Worm (Caenorhabditis elegans): ENCODE measurements around the gene let-92.
"Not testable (repeated sequence)": the region's sequence is repeated elsewhere in the genome, so short reads cannot be mapped to it uniquely, and the experiment has no call there.

Gene let-92

DNA sequence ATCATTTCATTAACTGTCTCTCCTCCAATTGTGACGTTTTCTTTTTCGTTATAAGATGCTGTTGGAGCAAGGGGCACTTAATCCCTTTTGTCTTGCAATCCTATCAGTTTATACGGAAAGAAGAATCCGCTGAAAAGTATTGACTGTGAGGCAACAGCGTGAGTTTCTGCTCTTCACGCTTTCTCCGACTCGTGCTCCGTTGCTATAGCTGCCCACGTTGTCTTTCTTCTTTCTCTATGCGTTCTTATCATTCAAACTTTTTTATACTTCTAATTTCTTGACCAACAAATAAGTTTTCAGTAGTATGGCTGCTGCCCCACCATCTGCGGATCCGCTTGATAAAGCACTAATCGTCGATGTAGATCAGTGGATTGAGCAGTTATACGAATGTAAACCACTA, at the start of gene let-92:
let-92 (plus strand) TSS at position 301 of the 400 bp plus-strand sequence.
- TF ChIP-seq him-1 (tag; optimal IDR thresholded peaks at IDR 0.05) (no peak), W03F9.2 (tag; optimal IDR thresholded peaks at IDR 0.05) (no peak)

DNA sequence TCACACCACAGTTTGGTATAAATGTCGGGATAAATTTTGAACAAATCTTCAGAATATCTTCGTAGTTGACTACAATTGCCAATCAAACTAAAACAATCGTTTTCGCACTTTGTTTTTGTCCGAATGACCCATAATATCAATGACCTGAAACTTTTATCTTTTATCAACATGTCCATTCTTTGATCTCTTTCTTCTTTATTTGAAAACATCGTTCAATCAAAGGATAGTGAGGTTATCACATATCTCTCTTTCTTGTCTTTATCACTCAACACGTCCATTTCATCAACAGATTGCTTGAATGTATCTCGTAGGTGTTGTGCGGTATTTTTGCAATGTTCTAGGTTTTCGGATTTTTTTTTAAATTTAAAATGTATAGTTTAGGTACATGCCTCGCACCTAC, 49.2 kb upstream of the let-92 start:
- TF ChIP-seq W03F9.2 (tag; optimal IDR thresholded peaks at IDR 0.05) (no peak), dao-5 (tag; optimal IDR thresholded peaks at IDR 0.05) (no peak), him-1 (tag; optimal IDR thresholded peaks at IDR 0.05) (no peak)

DNA sequence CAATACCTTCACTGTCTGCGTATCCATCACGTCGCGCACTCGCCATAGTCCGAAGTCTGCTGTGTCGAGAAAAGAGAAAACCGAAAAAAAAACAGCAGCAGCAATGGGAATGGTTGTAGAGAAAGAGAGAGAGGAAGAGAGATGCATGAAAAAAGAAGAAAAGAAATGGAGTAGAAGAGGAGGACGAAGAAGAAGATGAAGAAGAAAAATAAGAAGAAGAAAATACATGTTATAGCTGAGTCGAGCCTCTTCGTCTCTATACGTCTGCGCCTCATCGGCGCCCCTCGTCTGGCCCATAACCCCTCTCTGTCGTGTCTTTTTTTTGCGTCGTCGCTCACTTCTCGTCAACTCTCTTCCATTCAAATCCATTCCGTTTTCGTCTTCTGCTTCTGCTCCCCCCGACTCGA, 48.5 kb upstream of the let-92 start:
- TF ChIP-seq him-1 (tag; optimal IDR thresholded peaks at IDR 0.05) (peak; percentile 78), dao-5 (tag; optimal IDR thresholded peaks at IDR 0.05) (no peak), W03F9.2 (tag; optimal IDR thresholded peaks at IDR 0.05) (no peak)

DNA sequence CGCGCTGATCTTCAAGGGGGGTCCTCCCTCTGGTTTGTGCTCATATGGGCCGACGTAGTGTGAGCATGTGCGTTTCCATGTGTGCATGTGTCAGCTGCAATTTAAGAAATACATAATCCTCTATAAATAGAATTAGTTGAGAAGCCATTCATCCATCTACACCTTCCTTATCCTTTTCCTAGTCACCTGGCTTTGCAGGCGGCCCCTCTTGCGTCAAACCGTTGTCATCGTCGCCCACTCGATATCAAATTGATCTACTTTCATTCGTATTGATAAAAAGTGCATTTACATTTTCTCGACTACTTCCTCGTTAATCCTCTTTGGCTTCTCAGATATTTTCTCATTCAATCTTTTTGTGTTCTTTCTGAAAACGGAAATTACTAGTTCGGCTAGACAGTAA, 46.2 kb upstream of the let-92 start:
- TF ChIP-seq him-1 (tag; optimal IDR thresholded peaks at IDR 0.05) = no peak
- no peak for TF ChIP-seq dao-5 (tag; optimal IDR thresholded peaks at IDR 0.05)
- TF ChIP-seq W03F9.2 (tag; optimal IDR thresholded peaks at IDR 0.05) = no peak

DNA sequence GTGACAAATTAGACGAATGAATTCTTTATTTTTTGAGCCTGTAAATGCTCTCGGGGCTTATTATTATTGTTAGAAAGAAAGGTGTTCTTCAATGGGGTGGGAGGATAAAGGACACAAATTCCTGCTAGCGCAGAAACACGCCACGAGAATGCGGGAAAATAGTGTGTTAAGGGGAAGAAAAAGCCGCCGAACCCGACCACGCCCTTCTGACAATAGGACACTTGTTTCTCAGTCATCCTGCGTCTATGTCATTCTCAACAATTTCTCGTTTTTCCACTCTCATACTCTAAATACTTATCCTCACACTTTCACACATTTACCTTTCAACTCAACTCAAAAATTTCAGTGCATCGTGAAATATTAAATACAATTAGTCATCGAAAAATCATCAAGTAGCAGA, 44.3 kb upstream of the let-92 start, which contains the start of gene M117.1:
M117.1 (plus strand) TSS at position 347 of the 400 bp plus-strand sequence.
- TF ChIP-seq W03F9.2 (tag; optimal IDR thresholded peaks at IDR 0.05) = no peak
- no peak for TF ChIP-seq dao-5 (tag; optimal IDR thresholded peaks at IDR 0.05)
- TF ChIP-seq him-1 (tag; optimal IDR thresholded peaks at IDR 0.05) = no peak

DNA sequence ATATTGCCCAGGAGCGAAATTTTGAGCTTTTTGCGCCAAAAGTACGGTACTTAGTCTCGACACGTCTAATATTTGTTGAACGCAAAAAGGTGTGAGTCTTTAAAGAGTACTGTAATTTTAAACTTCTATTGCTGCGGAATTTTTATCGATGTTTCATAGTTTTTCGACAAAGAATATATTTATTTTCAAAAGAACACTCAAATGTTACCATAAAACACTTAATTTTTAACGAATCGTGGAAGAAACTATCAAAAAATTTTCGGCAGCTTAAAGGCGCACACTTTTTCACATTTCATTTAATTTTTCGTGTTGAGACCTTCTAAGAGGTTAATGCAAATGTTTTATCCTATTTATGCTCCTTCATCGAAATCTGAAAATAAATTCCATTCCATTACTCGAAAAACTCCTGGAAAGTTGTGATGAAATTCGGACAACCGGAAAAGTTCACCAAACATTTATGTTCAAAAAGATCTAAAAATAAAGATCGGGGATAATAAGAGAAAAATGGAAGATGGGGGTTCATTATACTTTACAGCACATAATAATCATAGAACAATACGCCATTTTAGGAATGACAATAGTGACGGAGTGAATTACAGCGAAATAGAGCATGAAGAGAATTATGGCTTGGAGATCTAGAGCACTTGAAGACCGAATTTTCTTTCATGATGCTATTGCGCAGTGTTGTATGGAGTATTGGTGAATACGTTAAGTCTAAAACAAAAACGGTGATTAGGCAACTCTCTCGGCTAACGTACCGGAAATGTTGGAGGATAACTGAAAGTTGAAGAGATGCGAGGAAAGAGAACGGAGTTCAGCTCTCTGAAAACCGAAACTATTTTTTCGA, 38.0 kb upstream of the let-92 start:
- no peak for TF ChIP-seq W03F9.2 (tag; optimal IDR thresholded peaks at IDR 0.05)
- TF ChIP-seq him-1 (tag; optimal IDR thresholded peaks at IDR 0.05) = no peak
- TF ChIP-seq dao-5 (tag; optimal IDR thresholded peaks at IDR 0.05) = no peak

DNA sequence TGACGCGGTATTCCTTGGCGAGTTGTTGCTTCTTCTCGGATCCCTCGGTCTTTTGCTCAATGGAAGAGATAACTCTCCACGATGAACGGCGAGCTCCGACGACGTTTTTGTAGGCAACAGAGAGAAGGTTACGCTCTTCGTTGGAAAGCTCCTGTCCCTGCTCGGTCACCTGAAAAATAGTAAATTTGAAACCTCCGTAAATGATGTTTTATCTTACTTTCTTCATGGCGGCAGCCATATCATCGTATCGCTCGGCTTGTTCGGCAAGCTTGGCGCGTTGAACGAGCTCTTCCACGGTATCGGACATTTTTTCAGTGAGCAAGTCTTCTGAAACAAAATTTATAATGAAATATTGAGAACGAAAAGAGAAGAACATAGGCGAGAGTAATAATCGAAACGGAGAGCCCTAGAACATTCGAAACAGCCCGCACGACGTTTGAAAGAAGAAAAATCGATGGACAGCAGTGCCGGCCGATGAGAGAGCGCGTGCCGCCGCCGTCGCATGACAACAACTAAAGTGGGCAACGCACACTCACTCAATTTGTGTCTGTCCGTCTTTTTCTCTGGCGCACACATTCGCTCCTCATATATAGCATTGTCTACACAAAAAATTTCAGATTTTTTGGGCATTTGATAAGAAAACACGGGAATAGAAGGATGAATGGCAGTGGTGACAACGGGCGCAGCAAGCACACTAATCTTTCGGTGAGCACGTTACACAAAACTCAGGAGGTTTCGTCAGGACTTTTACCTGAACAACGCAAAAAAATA, 36.5 kb upstream of the let-92 start, which contains the start of the genes par-5 and M117.3:
par-5 (minus strand) TSS at position 334 of the 771 bp plus-strand sequence.
M117.3 (plus strand) TSS at position 616 of the 771 bp plus-strand sequence.
- TF ChIP-seq him-1 (tag; optimal IDR thresholded peaks at IDR 0.05) (peak; percentile 56), dao-5 (tag; optimal IDR thresholded peaks at IDR 0.05) (no peak), W03F9.2 (tag; optimal IDR thresholded peaks at IDR 0.05) (no peak)

DNA sequence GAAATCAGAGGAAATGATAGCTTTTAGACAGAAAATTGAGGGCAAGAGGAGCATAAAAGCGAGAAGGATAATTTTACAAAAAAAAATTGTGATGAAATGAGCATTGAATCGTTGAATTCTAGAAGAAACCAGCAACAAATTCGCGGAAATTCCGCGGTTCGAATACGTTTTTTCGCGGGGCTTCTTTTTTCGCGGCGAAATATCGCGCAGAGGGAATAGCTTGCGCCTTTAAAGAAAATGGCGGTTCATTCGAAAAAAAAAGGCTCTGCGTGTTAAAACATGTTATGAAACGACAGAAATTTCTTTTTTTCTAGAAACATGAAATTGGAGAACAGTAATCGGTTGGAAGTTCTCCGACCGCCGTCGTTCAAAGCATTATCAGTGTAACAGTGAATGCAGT, 35.8 kb upstream of the let-92 start:
- TF ChIP-seq dao-5 (tag; optimal IDR thresholded peaks at IDR 0.05) (no peak), W03F9.2 (tag; optimal IDR thresholded peaks at IDR 0.05) (peak; percentile 8), him-1 (tag; optimal IDR thresholded peaks at IDR 0.05) (no peak)

DNA sequence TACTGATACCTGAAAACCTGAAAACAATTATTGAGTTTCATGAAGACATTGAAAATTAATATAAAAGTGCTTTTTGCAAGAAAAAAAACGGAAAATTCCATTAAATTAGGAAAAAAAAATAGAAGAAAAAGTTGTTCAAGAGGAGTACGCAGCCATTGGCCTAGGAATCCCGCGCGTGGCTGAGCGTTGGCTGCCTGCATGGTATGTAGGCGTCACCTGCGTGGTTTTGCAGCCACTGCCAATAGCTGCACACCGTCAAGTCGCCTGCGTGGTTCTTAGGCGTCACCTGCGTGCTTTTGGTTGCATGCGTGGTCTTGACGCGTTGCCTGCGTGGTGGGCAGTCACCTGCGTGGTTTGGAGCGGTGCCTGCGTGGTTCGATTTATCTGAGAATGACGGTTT, 30.2 kb upstream of the let-92 start, which contains the start of gene M117.6:
M117.6 (minus strand) TSS at position 101 of the 400 bp plus-strand sequence.
- not testable (repeated sequence) for TF ChIP-seq dao-5, W03F9.2, him-1 (tag; optimal IDR thresholded peaks at IDR 0.05)

DNA sequence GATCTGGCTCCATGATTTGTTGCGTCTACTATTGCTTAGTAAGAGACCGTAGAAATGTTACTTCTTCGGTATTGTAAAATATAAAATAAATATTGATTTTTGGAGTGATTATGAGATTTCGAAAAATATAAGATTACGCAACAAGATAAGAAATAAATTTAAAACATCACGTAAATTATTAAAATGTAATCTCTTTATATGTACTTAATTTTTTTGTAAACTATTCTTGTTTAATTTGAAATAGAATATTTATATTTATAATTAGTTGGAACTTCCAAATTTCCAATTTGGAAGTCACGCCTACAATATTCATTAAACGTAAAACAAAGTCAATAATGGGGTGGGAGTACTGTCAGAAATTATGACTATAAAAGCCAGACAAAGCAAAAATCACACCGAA, 24.8 kb upstream of the let-92 start, which contains the start of gene M117.4:
M117.4 (minus strand) TSS at position 101 of the 400 bp plus-strand sequence.
- TF ChIP-seq him-1 (tag; optimal IDR thresholded peaks at IDR 0.05) (no peak), W03F9.2 (tag; optimal IDR thresholded peaks at IDR 0.05) (no peak), dao-5 (tag; optimal IDR thresholded peaks at IDR 0.05) (no peak)

DNA sequence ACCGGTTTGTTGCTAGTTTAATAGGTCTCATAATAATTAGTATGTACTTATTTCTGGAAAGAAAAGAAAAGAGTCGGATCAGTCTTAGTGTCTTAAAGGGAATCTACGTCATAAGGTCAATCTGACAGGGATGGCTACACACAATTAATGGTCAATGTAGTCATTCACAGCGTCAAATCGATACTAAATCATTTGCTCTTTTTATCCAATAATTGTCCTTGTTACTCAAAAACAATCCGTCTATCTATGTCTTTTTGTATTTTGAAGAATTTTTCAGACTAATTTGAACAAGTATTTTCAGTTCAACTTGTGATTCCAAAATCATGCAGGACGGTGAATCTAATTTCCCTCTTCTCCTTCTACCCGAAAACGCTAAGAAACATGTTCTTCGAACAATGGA, 19.6 kb upstream of the let-92 start, which contains the start of gene fbxb-3:
fbxb-3 (plus strand) TSS at position 301 of the 400 bp plus-strand sequence.
- TF ChIP-seq W03F9.2 (tag; optimal IDR thresholded peaks at IDR 0.05) (no peak), dao-5 (tag; optimal IDR thresholded peaks at IDR 0.05) (no peak), him-1 (tag; optimal IDR thresholded peaks at IDR 0.05) (no peak)

DNA sequence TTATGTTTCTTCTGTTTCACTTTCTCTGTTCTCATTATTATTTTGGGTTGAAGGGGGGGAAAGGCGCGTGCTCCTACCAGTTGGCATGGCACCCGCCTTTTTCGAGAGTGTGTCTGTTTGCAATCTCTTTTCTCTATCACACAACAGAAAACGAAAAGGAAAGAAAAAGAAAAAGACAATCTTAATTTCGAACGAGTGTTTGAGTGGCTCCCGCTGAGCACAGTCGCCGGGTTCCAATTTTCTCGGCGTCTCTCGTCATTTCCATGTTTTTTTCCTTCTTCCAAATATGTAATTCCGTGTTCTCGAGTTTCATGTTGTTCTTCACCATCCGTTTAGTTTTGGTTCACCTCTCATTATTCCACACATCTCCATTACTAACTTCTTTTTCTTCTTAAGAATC, 16.1 kb upstream of the let-92 start, which contains the start of gene F38H4.3:
F38H4.3 (plus strand) TSS at position 301 of the 400 bp plus-strand sequence.
- TF ChIP-seq dao-5 (tag; optimal IDR thresholded peaks at IDR 0.05) = no peak
- TF ChIP-seq W03F9.2 (tag; optimal IDR thresholded peaks at IDR 0.05) = no peak
- no peak for TF ChIP-seq him-1 (tag; optimal IDR thresholded peaks at IDR 0.05)

DNA sequence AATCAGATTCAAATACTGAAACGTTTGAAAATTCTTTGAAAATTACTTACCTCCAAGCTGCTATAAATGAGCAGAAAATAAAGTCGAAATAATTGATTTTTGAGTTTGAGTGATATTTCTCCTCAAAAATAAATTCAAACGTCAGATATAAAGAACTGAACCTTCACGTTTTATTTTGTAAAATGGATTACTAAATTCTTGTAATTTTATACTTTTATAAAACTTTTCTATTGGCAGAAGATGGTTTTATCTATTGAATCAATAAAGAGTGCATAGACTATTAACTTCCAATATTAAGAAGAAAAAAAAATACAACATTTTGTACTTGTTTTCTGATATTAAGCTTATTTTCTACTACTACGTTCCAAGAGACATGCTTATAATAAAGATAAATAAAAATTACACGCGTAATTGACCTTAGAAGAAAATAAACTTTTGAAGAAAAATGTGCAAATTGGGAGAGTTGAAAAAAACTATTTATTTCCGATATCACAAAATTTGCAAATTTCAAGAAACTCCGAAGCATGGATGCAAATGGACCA, 10.4 kb upstream of the let-92 start, which contains the start of the genes F38H4.6 and F38H4.4:
F38H4.6 (minus strand) TSS at position 101 of the 542 bp plus-strand sequence.
F38H4.4 (plus strand) TSS at position 492 of the 542 bp plus-strand sequence.
- TF ChIP-seq W03F9.2 (tag; optimal IDR thresholded peaks at IDR 0.05) (no peak), him-1 (tag; optimal IDR thresholded peaks at IDR 0.05) (no peak), dao-5 (tag; optimal IDR thresholded peaks at IDR 0.05) (no peak)
